Fruit fly (Drosophila melanogaster) whole organism, embryonic: Measurements from ENCODE around the gene Svil.
A peak's percentile ranks its signal among the peaks of the same experiment; 100 is the strongest.

Source experiments
- Aef1 ChIP-seq: fragments of 200-800 bp; sonication (Bioruptor generic); IDR thresholded peaks from 3 replicates; pipeline ENCODE4 v1.3.6; 2022; ENCODE audit warnings: missing biosample characterization, missing genetic modification characterization
- Atf3 ChIP-seq: fragments of 200-800 bp; sonication (Bioruptor generic); optimal IDR thresholded peaks from 3 replicates; lab custom pipeline; 2016; ENCODE audit warnings: missing biosample characterization, missing genetic modification characterization
- Blimp-1 ChIP-seq: fragments of 200-800 bp; sonication (Bioruptor generic); optimal IDR thresholded peaks from 3 replicates; lab custom pipeline; 2018; ENCODE audit warnings: missing biosample characterization, missing genetic modification characterization, mild to moderate bottlenecking, moderate library complexity, missing genetic modification reagents
- CG10654 ChIP-seq: fragments of 200-800 bp; sonication (Bioruptor generic); optimal IDR thresholded peaks from 2 replicates; lab custom pipeline; 2016; ENCODE audit warnings: missing biosample characterization, missing genetic modification characterization
- CG11696 ChIP-seq: fragments of 200-800 bp; sonication (Bioruptor generic); IDR thresholded peaks from 2 replicates; pipeline ENCODE4 v1.3.6; 2022; ENCODE audit warnings: missing biosample characterization, missing genetic modification characterization
- CG12942 ChIP-seq: fragments of 200-800 bp; sonication (Bioruptor generic); optimal IDR thresholded peaks from 3 replicates; lab custom pipeline; 2016; ENCODE audit warnings: missing biosample characterization, missing genetic modification characterization
- CG13624 ChIP-seq: fragments of 200-800 bp; sonication (Bioruptor generic); optimal IDR thresholded peaks from 2 replicates; lab custom pipeline; 2016; ENCODE audit warnings: missing biosample characterization, missing genetic modification characterization
- CG15479 ChIP-seq: fragments of 200-800 bp; sonication (Bioruptor generic); optimal IDR thresholded peaks from 3 replicates; lab custom pipeline; 2019; ENCODE audit warnings: missing biosample characterization, mild to moderate bottlenecking, missing genetic modification characterization, moderate library complexity
- CG15601 ChIP-seq: fragments of 200-800 bp; sonication (Bioruptor generic); optimal IDR thresholded peaks from 3 replicates; lab custom pipeline; 2019; ENCODE audit warnings: missing biosample characterization, mild to moderate bottlenecking, missing genetic modification characterization, moderate library complexity
- CG15696 ChIP-seq: fragments of 200-800 bp; sonication (Bioruptor generic); optimal IDR thresholded peaks from 2 replicates; lab custom pipeline; 2019; ENCODE audit warnings: missing biosample characterization, mild to moderate bottlenecking, missing genetic modification characterization, moderate library complexity
- CG17186 ChIP-seq: fragments of 200-800 bp; sonication (Bioruptor generic); optimal IDR thresholded peaks from 3 replicates; lab custom pipeline; 2017; ENCODE audit warnings: missing biosample characterization, missing genetic modification reagents, missing genetic modification characterization
- CG18476 ChIP-seq: fragments of 200-800 bp; sonication (Bioruptor generic); optimal IDR thresholded peaks from 2 replicates; lab custom pipeline; 2016; ENCODE audit warnings: missing biosample characterization, mild to moderate bottlenecking, missing genetic modification characterization
- CG18599 ChIP-seq: fragments of 200-800 bp; sonication (Bioruptor generic); optimal IDR thresholded peaks from 3 replicates; lab custom pipeline; 2017; ENCODE audit warnings: missing biosample characterization, missing genetic modification characterization, mild to moderate bottlenecking, moderate library complexity, missing genetic modification reagents
- CG34224 ChIP-seq: fragments of 200-800 bp; sonication (Bioruptor generic); IDR thresholded peaks from 3 replicates; pipeline ENCODE4 v1.3.6; 2022; ENCODE audit warnings: missing biosample characterization, missing genetic modification characterization; ENCODE audit not compliant: partially characterized antibody
- CG4282 ChIP-seq: fragments of 200-800 bp; sonication (Bioruptor generic); optimal IDR thresholded peaks from 2 replicates; lab custom pipeline; 2016; ENCODE audit warnings: missing biosample characterization, missing genetic modification characterization
- CG4820 ChIP-seq: fragments of 200-800 bp; sonication (Bioruptor generic); optimal IDR thresholded peaks from 3 replicates; lab custom pipeline; 2016; ENCODE audit warnings: missing biosample characterization, missing genetic modification characterization
- CG5245 ChIP-seq: fragments of 200-800 bp; sonication (Bioruptor generic); optimal IDR thresholded peaks from 3 replicates; lab custom pipeline; 2016; ENCODE audit warnings: missing biosample characterization, missing genetic modification characterization
- CG7987 ChIP-seq: fragments of 200-800 bp; sonication (Bioruptor generic); optimal IDR thresholded peaks from 2 replicates; lab custom pipeline; 2018; ENCODE audit warnings: missing biosample characterization, mild to moderate bottlenecking, missing genetic modification characterization, moderate library complexity
- CTCF ChIP-seq: fragments of 200-800 bp; sonication (Bioruptor generic); optimal IDR thresholded peaks from 2 replicates; lab custom pipeline; 2017; ENCODE audit warnings: missing biosample characterization, mild to moderate bottlenecking, missing genetic modification characterization, moderate library complexity
- Dfd ChIP-seq, 2 experiments: fragments of >200 bp; optimal IDR thresholded peaks; 2 replicates each; lab custom pipeline; 2017; ENCODE audit warnings: missing biosample characterization in 2 of 2, missing genetic modification characterization in 2 of 2
- Dip3 ChIP-seq: fragments of 200-800 bp; sonication (Bioruptor generic); optimal IDR thresholded peaks from 3 replicates; lab custom pipeline; 2016; ENCODE audit warnings: missing biosample characterization, missing genetic modification characterization
- Dref ChIP-seq: fragments of 200-800 bp; sonication (Bioruptor generic); IDR thresholded peaks from 2 replicates; pipeline ENCODE4 v1.3.6; 2022; ENCODE audit warnings: missing biosample characterization, missing genetic modification characterization
- Hey ChIP-seq: fragments of 200-800 bp; sonication (Bioruptor generic); optimal IDR thresholded peaks from 3 replicates; lab custom pipeline; 2018; ENCODE audit warnings: missing biosample characterization, mild to moderate bottlenecking, missing genetic modification characterization
- HmgZ ChIP-seq: fragments of 200-800 bp; sonication (Bioruptor generic); optimal IDR thresholded peaks from 2 replicates; lab custom pipeline; 2018; ENCODE audit warnings: missing biosample characterization, mild to moderate bottlenecking, missing genetic modification characterization
- Hmx ChIP-seq: fragments of 200-800 bp; sonication (Bioruptor generic); optimal IDR thresholded peaks from 2 replicates; lab custom pipeline; 2016; ENCODE audit warnings: missing biosample characterization, missing genetic modification characterization
- Hsf ChIP-seq: fragments of 200-800 bp; sonication (Bioruptor generic); optimal IDR thresholded peaks from 3 replicates; lab custom pipeline; 2016; ENCODE audit warnings: missing biosample characterization, missing genetic modification characterization
- Mad ChIP-seq: fragments of 200-800 bp; sonication (Bioruptor generic); optimal IDR thresholded peaks from 2 replicates; lab custom pipeline; 2016; ENCODE audit warnings: missing biosample characterization, missing genetic modification characterization
- Mes4 ChIP-seq: fragments of 200-800 bp; sonication (Bioruptor generic); optimal IDR thresholded peaks from 2 replicates; lab custom pipeline; 2016; ENCODE audit warnings: missing biosample characterization, missing genetic modification characterization
- Neu2 ChIP-seq: fragments of 200-800 bp; sonication (Bioruptor generic); optimal IDR thresholded peaks from 3 replicates; lab custom pipeline; 2016; ENCODE audit warnings: missing biosample characterization, missing genetic modification characterization, borderline replicate concordance
- Opbp ChIP-seq: fragments of 200-800 bp; sonication (Bioruptor generic); IDR thresholded peaks from 3 replicates; pipeline ENCODE4 v1.3.6; 2022; ENCODE audit warnings: missing biosample characterization, missing genetic modification characterization; ENCODE audit not compliant: partially characterized antibody
- Six4 ChIP-seq: fragments of 200-800 bp; sonication (Bioruptor generic); optimal IDR thresholded peaks from 2 replicates; lab custom pipeline; 2016; ENCODE audit warnings: missing biosample characterization, missing genetic modification characterization
- Sry-β ChIP-seq: fragments of 200-800 bp; sonication (Bioruptor generic); optimal IDR thresholded peaks from 2 replicates; lab custom pipeline; 2018; ENCODE audit warnings: missing biosample characterization, mild to moderate bottlenecking, missing genetic modification characterization, moderate library complexity
- Sry-δ ChIP-seq: fragments of 200-800 bp; sonication (Bioruptor generic); optimal IDR thresholded peaks from 2 replicates; lab custom pipeline; 2016; ENCODE audit warnings: missing biosample characterization, missing genetic modification characterization
- TFAM ChIP-seq: fragments of 200-800 bp; sonication (Bioruptor generic); optimal IDR thresholded peaks from 2 replicates; lab custom pipeline; 2017; ENCODE audit warnings: missing biosample characterization, missing genetic modification characterization, inconsistent platforms
- Usf ChIP-seq: fragments of 200-800 bp; sonication (Bioruptor generic); optimal IDR thresholded peaks from 2 replicates; lab custom pipeline; 2017; ENCODE audit warnings: missing genotype, missing biosample characterization, missing genetic modification characterization
- bbx ChIP-seq: fragments of 200-800 bp; sonication (Bioruptor generic); IDR thresholded peaks from 2 replicates; pipeline ENCODE4 v1.3.6; 2022; ENCODE audit warnings: missing biosample characterization, missing genetic modification characterization; ENCODE audit not compliant: partially characterized antibody
- cg ChIP-seq: fragments of 200-800 bp; sonication (Bioruptor generic); optimal IDR thresholded peaks from 3 replicates; lab custom pipeline; 2019; ENCODE audit warnings: missing biosample characterization, mild to moderate bottlenecking, missing genetic modification characterization, moderate library complexity
- dmrt99B ChIP-seq: fragments of 200-800 bp; sonication (Bioruptor generic); optimal IDR thresholded peaks from 2 replicates; lab custom pipeline; 2018; ENCODE audit warnings: missing biosample characterization, mild to moderate bottlenecking, missing genetic modification characterization, moderate library complexity
- hbn ChIP-seq: fragments of 200-800 bp; sonication (Bioruptor generic); IDR thresholded peaks from 2 replicates; pipeline ENCODE4 v1.3.6; 2022; ENCODE audit warnings: missing biosample characterization, missing genetic modification characterization; ENCODE audit not compliant: partially characterized antibody
- hkb ChIP-seq, 2 experiments: fragments of 200-800 bp in 1 of 2; fragments of >200 bp in 1 of 2; sonication (Bioruptor generic) in 1 of 2; IDR thresholded peaks in 1 of 2; optimal IDR thresholded peaks in 1 of 2; 2 replicates each; pipeline versions ENCODE4 v1.3.6 to Lab custom; 2017 to 2022; ENCODE audit warnings: missing biosample characterization in 1 of 2, missing genetic modification characterization in 1 of 2
- lab ChIP-seq: fragments of 200-800 bp; sonication (Bioruptor generic); optimal IDR thresholded peaks from 3 replicates; lab custom pipeline; 2017; ENCODE audit warnings: missing biosample characterization, missing genetic modification characterization, mild to moderate bottlenecking, moderate library complexity, missing genetic modification reagents
- lbe ChIP-seq: fragments of 200-800 bp; sonication (Bioruptor generic); optimal IDR thresholded peaks from 2 replicates; lab custom pipeline; 2016; ENCODE audit warnings: missing biosample characterization, mild to moderate bottlenecking, missing genetic modification characterization
- nmo ChIP-seq: fragments of 200-800 bp; sonication (Bioruptor generic); optimal IDR thresholded peaks from 2 replicates; lab custom pipeline; 2018; ENCODE audit warnings: missing biosample characterization, mild to moderate bottlenecking, missing genetic modification characterization, moderate library complexity
- org-1 ChIP-seq: fragments of 200-800 bp; sonication (Bioruptor generic); optimal IDR thresholded peaks from 2 replicates; lab custom pipeline; 2017; ENCODE audit warnings: missing biosample characterization, missing genetic modification characterization
- seq ChIP-seq: fragments of 200-800 bp; sonication (Bioruptor generic); IDR thresholded peaks from 2 replicates; pipeline ENCODE4 v1.3.6; 2022; ENCODE audit warnings: missing biosample characterization, missing genetic modification characterization
- sima ChIP-seq: fragments of 200-800 bp; sonication (Bioruptor generic); optimal IDR thresholded peaks from 2 replicates; lab custom pipeline; 2016; ENCODE audit warnings: missing biosample characterization, missing genetic modification characterization
- slp2 ChIP-seq: fragments of 200-800 bp; sonication (Bioruptor generic); optimal IDR thresholded peaks from 2 replicates; lab custom pipeline; 2016; ENCODE audit warnings: missing biosample characterization, missing genetic modification characterization
- ssp ChIP-seq: fragments of 200-800 bp; sonication (Bioruptor generic); IDR thresholded peaks from 2 replicates; pipeline ENCODE4 v1.3.6; 2022; ENCODE audit warnings: missing biosample characterization, missing genetic modification characterization
- stc ChIP-seq: fragments of 200-800 bp; sonication (Bioruptor generic); IDR thresholded peaks from 2 replicates; pipeline ENCODE4 v1.3.6; 2022; ENCODE audit warnings: missing biosample characterization, missing genetic modification characterization
- toy ChIP-seq: fragments of 200-800 bp; sonication (Bioruptor generic); IDR thresholded peaks from 2 replicates; pipeline ENCODE4 v1.3.6; 2022; ENCODE audit warnings: missing biosample characterization, missing genetic modification characterization
- tx ChIP-seq: fragments of 200-800 bp; sonication (Bioruptor generic); optimal IDR thresholded peaks from 2 replicates; lab custom pipeline; 2016; ENCODE audit warnings: missing biosample characterization, missing genetic modification characterization
- unc-4 ChIP-seq: fragments of 200-800 bp; sonication (Bioruptor generic); IDR thresholded peaks from 2 replicates; pipeline ENCODE4 v1.3.6; 2022; ENCODE audit warnings: missing biosample characterization, missing genetic modification characterization; ENCODE audit not compliant: partially characterized antibody

Svil gene

DNA sequence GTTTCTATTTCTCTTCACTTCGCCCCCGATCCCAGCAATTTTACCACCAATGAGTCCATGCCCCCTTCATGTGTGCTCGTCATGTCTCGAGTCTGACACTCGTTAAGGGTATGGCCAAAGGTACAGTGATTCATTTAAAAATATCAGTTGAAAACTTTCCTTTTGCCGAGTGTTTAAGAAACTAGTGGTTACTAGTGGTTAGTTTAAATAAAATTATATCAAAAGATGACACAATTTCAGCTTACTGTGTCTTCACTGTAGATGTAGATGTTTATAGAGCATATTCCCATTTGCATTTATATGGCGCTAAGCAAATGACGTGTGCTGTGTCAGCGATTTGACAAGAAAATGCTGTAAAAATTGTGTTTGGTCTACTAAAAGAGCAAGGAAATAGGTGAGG, 154.9 kb downstream of the Svil start (continued):
- TF ChIP-seq cg (GFP tag; lab: Kevin White, UChicago) (no peak), Hsf (GFP tag; lab: Kevin White, UChicago) (peak; percentile 19), CG5245 (peak; percentile 6), CG13624 (GFP tag; lab: Kevin White, UChicago) (no peak), hbn (no peak), lbe (GFP tag; lab: Kevin White, UChicago) (no peak), dmrt99B (peak; percentile 63), toy (GFP tag; lab: Robert Waterston, UW) (no peak), unc-4 (no peak), Atf3 (GFP tag; lab: Kevin White, UChicago) (no peak), slp2 (GFP tag; lab: Kevin White, UChicago) (no peak), CG17186 (no peak), Aef1 (GFP tag; lab: Robert Waterston, UW) (peak; percentile 72), CG15696 (tag; lab: Kevin White, UChicago) (no peak), Dfd (GFP tag; optimal IDR thresholded peaks at IDR 0.05; lab: Kevin White, UChicago) (no peak), HmgZ (tag; lab: Kevin White, UChicago) (no peak), sima (GFP tag; lab: Kevin White, UChicago) (no peak), CTCF (GFP tag; lab: Kevin White, UChicago) (no peak), Blimp-1 (peak; percentile 40), TFAM (no peak), lab (GFP tag; lab: Kevin White, UChicago) (no peak), CG18476 (no peak), Usf (GFP tag; lab: Kevin White, UChicago) (no peak), Dip3 (GFP tag; lab: Kevin White, UChicago) (no peak), CG15479 (GFP tag; lab: Kevin White, UChicago) (no peak), Six4 (no peak), CG15601 (tag; lab: Kevin White, UChicago) (no peak), Hmx (GFP tag; lab: Kevin White, UChicago) (no peak), Mes4 (GFP tag; lab: Kevin White, UChicago) (no peak), CG4820 (no peak), CG7987 (GFP tag; lab: Kevin White, UChicago) (peak; percentile 31), Dref (no peak), bbx (GFP tag; lab: Robert Waterston, UW) (no peak), CG4282 (GFP tag; lab: Kevin White, UChicago) (no peak), Sry-β (no peak), nmo (peak; percentile 14), Opbp (GFP tag; lab: Robert Waterston, UW) (no peak), hkb (optimal IDR thresholded peaks at IDR 0.05; lab: Kevin White, UChicago) (no peak), hkb (GFP tag; IDR thresholded peaks at IDR 0.05; lab: Robert Waterston, UW) (peak; percentile 63), stc (GFP tag; lab: Robert Waterston, UW) (peak; percentile 65), ssp (peak; percentile 28), CG11696 (GFP tag; lab: Robert Waterston, UW) (peak; percentile 59), Hey (tag; lab: Kevin White, UChicago) (no peak), Sry-δ (GFP tag; lab: Kevin White, UChicago) (no peak), org-1 (no peak), CG10654 (GFP tag; lab: Kevin White, UChicago) (no peak), Mad (GFP tag; lab: Kevin White, UChicago) (no peak), CG18599 (no peak), tx (no peak), Neu2 (GFP tag; lab: Kevin White, UChicago) (no peak), CG34224 (no peak), seq (GFP tag; lab: Robert Waterston, UW) (no peak), CG12942 (GFP tag; lab: Kevin White, UChicago) (no peak)
